Fruit fly (Drosophila melanogaster) whole organism, prepupa: ENCODE results near the gene CG43400.

Source experiments
- Blimp-1 ChIP-seq: fragments of 200-800 bp; sonication (Bioruptor generic); optimal IDR thresholded peaks from 3 replicates; lab custom pipeline; 2017; ENCODE audit warnings: missing biosample characterization, missing genetic modification characterization, mild to moderate bottlenecking, moderate library complexity, missing genetic modification reagents
- CG10631 ChIP-seq: fragments of 200-800 bp; sonication (Bioruptor generic); optimal IDR thresholded peaks from 2 replicates; lab custom pipeline; 2016; ENCODE audit warnings: missing biosample characterization, missing genetic modification characterization
- CG11294 ChIP-seq: fragments of 200-800 bp; sonication (Bioruptor generic); IDR thresholded peaks from 2 replicates; pipeline ENCODE4 v1.3.6; 2022; ENCODE audit warnings: missing biosample characterization, missing genetic modification characterization
- CG11762 ChIP-seq: fragments of 200-800 bp; sonication (Bioruptor generic); optimal IDR thresholded peaks from 3 replicates; lab custom pipeline; 2016; ENCODE audit warnings: missing biosample characterization, missing genetic modification characterization; ENCODE audit not compliant: insufficient read depth
- CG11902 ChIP-seq: fragments of 200-800 bp; sonication (Bioruptor generic); optimal IDR thresholded peaks from 3 replicates; lab custom pipeline; 2016; ENCODE audit warnings: missing biosample characterization, missing genetic modification characterization
- CG3032 ChIP-seq: fragments of 200-800 bp; optimal IDR thresholded peaks from 2 replicates; lab custom pipeline; 2019; ENCODE audit warnings: missing biosample characterization, mild to moderate bottlenecking, missing genetic modification characterization, moderate library complexity
- CG31627 ChIP-seq: fragments of 200-800 bp; sonication (Bioruptor generic); optimal IDR thresholded peaks from 3 replicates; lab custom pipeline; 2016; ENCODE audit warnings: missing biosample characterization, missing genetic modification characterization
- CG32006 ChIP-seq: fragments of 200-800 bp; sonication (Bioruptor generic); optimal IDR thresholded peaks from 3 replicates; lab custom pipeline; 2017; ENCODE audit warnings: missing biosample characterization, mild to moderate bottlenecking, missing genetic modification characterization
- CG34406 ChIP-seq: fragments of 200-800 bp; sonication (Bioruptor generic); optimal IDR thresholded peaks from 3 replicates; lab custom pipeline; 2016; ENCODE audit warnings: missing biosample characterization, missing genetic modification characterization
- CG3919 ChIP-seq: fragments of 200-800 bp; sonication (Bioruptor generic); optimal IDR thresholded peaks from 3 replicates; lab custom pipeline; 2016; ENCODE audit warnings: missing biosample characterization, missing genetic modification characterization
- CG4318 ChIP-seq: fragments of 200-800 bp; sonication (Bioruptor generic); optimal IDR thresholded peaks from 3 replicates; lab custom pipeline; 2017; ENCODE audit warnings: missing biosample characterization, mild to moderate bottlenecking, missing genetic modification characterization
- CG6163 ChIP-seq: fragments of 200-800 bp; sonication (Bioruptor generic); IDR thresholded peaks from 3 replicates; pipeline ENCODE4 v1.3.6; 2022; ENCODE audit warnings: missing biosample characterization, missing genetic modification characterization
- CG6276 ChIP-seq: fragments of 200-800 bp; sonication (Bioruptor generic); optimal IDR thresholded peaks from 2 replicates; lab custom pipeline; 2017; ENCODE audit warnings: missing biosample characterization, mild to moderate bottlenecking, missing genetic modification characterization
- CG6854 ChIP-seq: fragments of 200-800 bp; sonication (Bioruptor generic); optimal IDR thresholded peaks from 2 replicates; lab custom pipeline; 2017; ENCODE audit warnings: missing biosample characterization, mild to moderate bottlenecking, missing genetic modification characterization
- CG7368 ChIP-seq: fragments of 200-800 bp; sonication (Bioruptor generic); optimal IDR thresholded peaks from 3 replicates; lab custom pipeline; 2016; ENCODE audit warnings: missing biosample characterization, missing genetic modification characterization
- CG8319 ChIP-seq: fragments of 200-800 bp; sonication (Bioruptor generic); optimal IDR thresholded peaks from 3 replicates; lab custom pipeline; 2016; ENCODE audit warnings: missing biosample characterization, missing genetic modification characterization
- Eip75B ChIP-seq: fragments of 200-800 bp; sonication (Bioruptor generic); optimal IDR thresholded peaks from 3 replicates; lab custom pipeline; 2016; ENCODE audit warnings: missing biosample characterization, missing genetic modification characterization
- Eip78C ChIP-seq: fragments of 200-800 bp; sonication (Bioruptor generic); peaks from one replicate; lab custom pipeline; 2016; ENCODE audit warnings: missing biosample characterization, missing genetic modification characterization
- Eip93F ChIP-seq: fragments of 200-800 bp; sonication (Bioruptor generic); optimal IDR thresholded peaks from 2 replicates; lab custom pipeline; 2016; ENCODE audit warnings: missing biosample characterization, mild to moderate bottlenecking, missing genetic modification characterization
- Ets21C ChIP-seq: fragments of 200-800 bp; sonication (Bioruptor generic); optimal IDR thresholded peaks from 3 replicates; lab custom pipeline; 2016; ENCODE audit warnings: missing biosample characterization, missing genetic modification characterization
- Ets96B ChIP-seq: fragments of 200-800 bp; optimal IDR thresholded peaks from 2 replicates; lab custom pipeline; 2019; ENCODE audit warnings: missing biosample characterization, mild to moderate bottlenecking, missing genetic modification characterization, moderate library complexity
- Gug ChIP-seq: fragments of 200-800 bp; sonication (Bioruptor generic); IDR thresholded peaks from 2 replicates; pipeline ENCODE4 v1.3.6; 2022; ENCODE audit warnings: missing biosample characterization, missing genetic modification characterization
- Hr38 ChIP-seq: sonication (Bioruptor generic); optimal IDR thresholded peaks from 2 replicates; lab custom pipeline; 2016; ENCODE audit warnings: missing biosample characterization, missing genetic modification characterization
- Hr39 ChIP-seq: fragments of 200-800 bp; sonication (Bioruptor generic); optimal IDR thresholded peaks from 2 replicates; lab custom pipeline; 2016; ENCODE audit warnings: missing biosample characterization, missing genetic modification characterization
- Lpt ChIP-seq: fragments of 200-800 bp; sonication (Bioruptor generic); optimal IDR thresholded peaks from 3 replicates; lab custom pipeline; 2016; ENCODE audit warnings: missing biosample characterization, missing genetic modification characterization
- Met ChIP-seq: fragments of 200-800 bp; sonication (Bioruptor generic); optimal IDR thresholded peaks from 3 replicates; lab custom pipeline; 2016; ENCODE audit warnings: missing biosample characterization, missing genetic modification characterization
- OdsH ChIP-seq: fragments of 200-800 bp; sonication (Bioruptor generic); optimal IDR thresholded peaks from 3 replicates; lab custom pipeline; 2016; ENCODE audit warnings: missing biosample characterization, missing genetic modification characterization
- Smox ChIP-seq: fragments of 200-800 bp; sonication (Bioruptor generic); optimal IDR thresholded peaks from 3 replicates; lab custom pipeline; 2016; ENCODE audit warnings: missing biosample characterization, missing genetic modification characterization
- Sox102F ChIP-seq: fragments of 200-800 bp; sonication (Bioruptor generic); optimal IDR thresholded peaks from 2 replicates; lab custom pipeline; 2016; ENCODE audit warnings: missing biosample characterization, mild to moderate bottlenecking, missing genetic modification characterization
- Sox15 ChIP-seq: fragments of 200-800 bp; sonication (Bioruptor generic); optimal IDR thresholded peaks from 3 replicates; lab custom pipeline; 2016; ENCODE audit warnings: missing biosample characterization, missing genetic modification characterization
- achi ChIP-seq: fragments of 200-800 bp; sonication (Bioruptor generic); optimal IDR thresholded peaks from 3 replicates; lab custom pipeline; 2016; ENCODE audit warnings: missing biosample characterization, missing genetic modification characterization
- acj6 ChIP-seq: fragments of 200-800 bp; sonication (Bioruptor generic); optimal IDR thresholded peaks from 3 replicates; lab custom pipeline; 2016; ENCODE audit warnings: missing biosample characterization, missing genetic modification characterization
- dsx ChIP-seq: fragments of 200-800 bp; optimal IDR thresholded peaks from 3 replicates; lab custom pipeline; 2019; ENCODE audit warnings: missing biosample characterization, mild to moderate bottlenecking, missing genetic modification characterization, moderate library complexity; ENCODE audit not compliant: poor library complexity, severe bottlenecking
- eg ChIP-seq: fragments of 200-800 bp; sonication (Bioruptor generic); IDR thresholded peaks from 3 replicates; pipeline ENCODE4 v1.3.6; 2022; ENCODE audit warnings: missing biosample characterization, missing genetic modification characterization
- esn ChIP-seq: fragments of 200-800 bp; sonication (Bioruptor generic); optimal IDR thresholded peaks from 2 replicates; lab custom pipeline; 2016; ENCODE audit warnings: missing biosample characterization, mild to moderate bottlenecking, missing genetic modification characterization, moderate library complexity
- fd85E ChIP-seq: fragments of 200-800 bp; sonication (Bioruptor generic); optimal IDR thresholded peaks from 3 replicates; lab custom pipeline; 2016; ENCODE audit warnings: missing biosample characterization, missing genetic modification characterization
- fkh ChIP-seq: fragments of 200-800 bp; sonication (Bioruptor generic); optimal IDR thresholded peaks from 3 replicates; lab custom pipeline; 2017; ENCODE audit warnings: missing biosample characterization, mild to moderate bottlenecking, missing genetic modification characterization, moderate library complexity
- lz ChIP-seq: fragments of 200-800 bp; sonication (Bioruptor generic); optimal IDR thresholded peaks from 3 replicates; lab custom pipeline; 2016; ENCODE audit warnings: missing biosample characterization, missing genetic modification characterization
- pdm3 ChIP-seq: fragments of 200-800 bp; sonication (Bioruptor generic); optimal IDR thresholded peaks from 3 replicates; lab custom pipeline; 2016; ENCODE audit warnings: missing biosample characterization, missing genetic modification characterization
- salr ChIP-seq, 2 experiments: fragments of 200-800 bp; sonication (Bioruptor generic); optimal IDR thresholded peaks; 3 replicates each; lab custom pipeline; 2016 to 2018; ENCODE audit warnings: missing biosample characterization in 2 of 2, missing genetic modification characterization in 2 of 2, mild to moderate bottlenecking in 1 of 2
- spab ChIP-seq: fragments of 200-800 bp; sonication (Bioruptor generic); optimal IDR thresholded peaks from 2 replicates; lab custom pipeline; 2017; ENCODE audit warnings: missing biosample characterization, mild to moderate bottlenecking, missing genetic modification characterization, missing genetic modification reagents
- ss ChIP-seq, 2 experiments: fragments of 200-800 bp; sonication (Bioruptor generic); optimal IDR thresholded peaks; 2 replicates in 1 of 2; 3 replicates in 1 of 2; lab custom pipeline; 2017 to 2018; ENCODE audit warnings: mild to moderate bottlenecking in 2 of 2, missing biosample characterization in 2 of 2, missing genetic modification characterization in 2 of 2, moderate library complexity in 1 of 2
- topi ChIP-seq: fragments of 200-800 bp; sonication (Bioruptor generic); optimal IDR thresholded peaks from 3 replicates; lab custom pipeline; 2016; ENCODE audit warnings: missing biosample characterization, missing genetic modification characterization

Gene CG43400

DNA sequence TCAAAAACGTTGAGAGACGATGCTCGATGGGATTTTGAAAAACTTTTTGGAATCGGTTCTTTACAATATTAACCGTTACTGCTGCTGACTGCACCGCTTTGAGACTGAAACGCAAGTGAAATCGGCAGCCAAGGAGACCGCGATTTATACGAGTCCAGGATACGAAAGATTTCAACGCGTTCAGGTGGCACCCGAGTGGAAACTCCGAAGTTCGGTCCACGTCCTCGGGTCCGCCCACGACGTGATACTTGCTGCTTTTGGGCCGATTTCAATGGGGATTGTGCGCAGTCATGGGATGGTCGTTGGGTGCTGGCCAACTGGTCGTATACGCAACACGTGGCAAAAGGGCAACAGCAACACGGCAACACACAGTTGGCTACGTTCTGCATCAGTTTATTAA, 16.2 kb downstream of the CG43400 start, which contains the start of gene Dh31:
TSS of gene Dh31 (minus strand) at position 117 of the 400 bp plus-strand sequence.
- TF ChIP-seq Hr38 (GFP tag; lab: Kevin White, UChicago), result no peak
- TF ChIP-seq Sox102F, result no peak
- no peak for TF ChIP-seq fkh (GFP tag; lab: Kevin White, UChicago)
- TF ChIP-seq achi (GFP tag; lab: Kevin White, UChicago), result no peak
- TF ChIP-seq lz (GFP tag; lab: Kevin White, UChicago), result no peak
- TF ChIP-seq CG6163 (GFP tag; lab: Robert Waterston, UW), result no peak
- no peak for TF ChIP-seq ss (GFP tag; optimal IDR thresholded peaks at IDR 0.05; lab: Kevin White, UChicago)
- TF ChIP-seq CG34406 (GFP tag; lab: Kevin White, UChicago), result no peak
- TF ChIP-seq CG11762 (GFP tag; lab: Kevin White, UChicago), result no peak
- no peak for TF ChIP-seq pdm3 (GFP tag; lab: Kevin White, UChicago)
- no peak for TF ChIP-seq CG6854 (GFP tag; lab: Kevin White, UChicago)
- no peak for TF ChIP-seq Eip75B (GFP tag; lab: Kevin White, UChicago)
- TF ChIP-seq Blimp-1 (GFP tag; lab: Kevin White, UChicago), result no peak
- TF ChIP-seq OdsH, result no peak
- no peak for TF ChIP-seq spab (GFP tag; lab: Kevin White, UChicago)
- no peak for TF ChIP-seq CG11294 (GFP tag; lab: Robert Waterston, UW)
- TF ChIP-seq CG8319 (GFP tag; lab: Kevin White, UChicago), result no peak

DNA sequence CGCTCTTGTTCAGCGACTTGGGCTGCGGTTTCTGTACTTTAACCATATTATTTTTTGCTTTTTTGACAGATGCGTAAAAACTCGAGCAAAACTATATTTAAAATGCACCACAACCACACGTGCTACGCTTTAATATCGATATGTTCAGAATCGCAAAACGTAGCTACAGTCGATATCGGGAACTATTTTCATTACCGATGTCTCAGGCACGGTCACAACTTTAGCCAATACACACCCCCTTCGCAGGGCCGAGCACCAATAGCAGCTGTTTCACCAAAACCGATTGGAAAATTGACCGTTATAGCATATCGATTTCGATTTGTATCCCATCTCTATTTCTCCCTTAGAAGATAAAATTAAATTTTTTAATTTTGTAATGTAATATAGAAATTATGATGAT, 21.2 kb downstream of the CG43400 start, which contains the start of gene CG13096:
TSS of gene CG13096 (minus strand) at position 144 of the 400 bp plus-strand sequence.
- TF ChIP-seq Lpt (GFP tag; lab: Kevin White, UChicago) (no peak), Sox102F (no peak), CG6163 (GFP tag; lab: Robert Waterston, UW) (no peak), CG8319 (GFP tag; lab: Kevin White, UChicago) (no peak), topi (no peak), Met (GFP tag; lab: Kevin White, UChicago) (no peak), eg (GFP tag; lab: Robert Waterston, UW) (no peak), CG4318 (GFP tag; lab: Kevin White, UChicago) (no peak), Eip75B (GFP tag; lab: Kevin White, UChicago) (no peak), Sox15 (no peak), CG34406 (GFP tag; lab: Kevin White, UChicago) (no peak), esn (no peak), CG3919 (no peak), Hr38 (GFP tag; lab: Kevin White, UChicago) (no peak), CG10631 (no peak), dsx (GFP tag; lab: Kevin White, UChicago) (no peak)

DNA sequence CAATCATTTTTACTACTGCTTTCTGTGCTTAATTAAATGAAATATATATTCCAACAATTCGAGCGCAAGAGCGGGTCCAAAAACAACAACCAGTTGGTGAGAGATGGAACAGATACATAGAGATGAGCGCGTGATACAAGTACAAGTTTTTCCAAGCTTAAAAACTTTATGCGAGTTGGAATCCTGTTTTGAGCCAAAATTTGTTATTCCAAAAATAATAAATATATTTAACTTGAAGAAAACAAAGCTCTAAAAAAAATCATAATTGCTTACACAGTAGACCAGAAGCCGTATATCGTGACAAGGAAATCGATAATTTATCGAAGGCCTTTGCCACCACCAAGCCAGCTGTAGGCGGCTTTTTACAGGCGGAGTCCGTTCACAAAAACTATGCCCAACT, 24.2 kb downstream of the CG43400 start, which contains the start of the genes CG13097 and PIG-U:
TSS of gene CG13097 (minus strand) at position 121 of the 400 bp plus-strand sequence.
TSS of gene PIG-U (plus strand) at position 349 of the 400 bp plus-strand sequence.
- TF ChIP-seq lz (GFP tag; lab: Kevin White, UChicago) (peak; percentile 88), CG8319 (GFP tag; lab: Kevin White, UChicago) (peak; percentile 62), ss (GFP tag; optimal IDR thresholded peaks at IDR 0.05; lab: Kevin White, UChicago) (no peak), esn (peak; percentile 90), Ets96B (tag; lab: Kevin White, UChicago) (peak; percentile 66), CG10631 (peak; percentile 87), Gug (peak; percentile 70), CG6854 (GFP tag; lab: Kevin White, UChicago) (no peak), OdsH (peak; percentile 85), Blimp-1 (GFP tag; lab: Kevin White, UChicago) (no peak), CG7368 (no peak), CG3919 (no peak), fd85E (no peak), CG11762 (GFP tag; lab: Kevin White, UChicago) (peak; percentile 68), eg (GFP tag; lab: Robert Waterston, UW) (peak; percentile 62), CG32006 (no peak), salr (GFP tag; optimal IDR thresholded peaks at IDR 0.05; lab: Kevin White, UChicago) (no peak), CG31627 (GFP tag; lab: Kevin White, UChicago) (peak; percentile 83), Lpt (GFP tag; lab: Kevin White, UChicago) (peak; percentile 36), Smox (GFP tag; lab: Kevin White, UChicago) (peak; percentile 86), CG11294 (GFP tag; lab: Robert Waterston, UW) (peak; percentile 42; the same call in 1 of the 2 replicates), Met (GFP tag; lab: Kevin White, UChicago) (peak; percentile 86), spab (GFP tag; lab: Kevin White, UChicago) (no peak), Eip93F (GFP tag; lab: Kevin White, UChicago) (peak; percentile 71), Hr39 (GFP tag; lab: Kevin White, UChicago) (peak; percentile 84), CG6276 (GFP tag; lab: Kevin White, UChicago) (no peak), fkh (GFP tag; lab: Kevin White, UChicago) (peak; percentile 79), Sox15 (peak; percentile 68), CG11902 (GFP tag; lab: Kevin White, UChicago) (peak; percentile 55), achi (GFP tag; lab: Kevin White, UChicago) (peak; percentile 82), Ets21C (no peak), Eip78C (GFP tag; lab: Kevin White, UChicago) (peak; percentile 94), topi (peak; percentile 84), CG3032 (peak; percentile 78), acj6 (peak; percentile 86)
